Worm (Caenorhabditis elegans): ENCODE data around the gene vha-9.

DNA sequence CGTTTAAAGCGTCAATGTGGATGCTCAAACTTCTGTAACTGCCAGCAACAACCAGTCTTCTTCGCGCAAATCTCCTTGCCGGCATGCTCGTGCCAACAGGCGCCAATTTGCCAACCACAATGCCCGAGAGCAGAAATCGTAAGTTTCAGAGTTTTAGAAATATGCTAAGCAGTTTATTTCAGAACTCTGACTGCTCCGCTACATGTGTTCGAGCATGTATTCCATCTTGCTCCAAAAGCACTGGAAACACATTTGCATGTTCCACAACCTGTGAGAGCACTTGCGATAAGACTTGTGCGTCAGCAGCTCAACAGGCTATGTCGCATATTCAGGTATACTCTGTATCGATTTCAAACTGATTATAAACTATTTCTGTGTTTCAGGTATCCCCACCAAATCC lies 26.2 kb upstream of the vha-9 start:
- no peak for TF ChIP-seq mdl-1 (tag; optimal IDR thresholded peaks at IDR 0.05)
- TF ChIP-seq blmp-1 (tag; optimal IDR thresholded peaks at IDR 0.05; ENCODE audit: insufficient read depth), result no peak
- no peak for TF ChIP-seq F13H6.1 (tag; optimal IDR thresholded peaks at IDR 0.05)
- no peak for TF ChIP-seq elt-3 (tag; optimal IDR thresholded peaks at IDR 0.05)
- no peak for TF ChIP-seq unc-39 (tag; optimal IDR thresholded peaks at IDR 0.05)

Measured in whole organism, L2 larva.